Worm (Caenorhabditis elegans): Measurements from ENCODE around the gene C06E8.5.
A peak's percentile ranks its signal among the peaks of the same experiment; 100 is the strongest.

Gene C06E8.5

DNA sequence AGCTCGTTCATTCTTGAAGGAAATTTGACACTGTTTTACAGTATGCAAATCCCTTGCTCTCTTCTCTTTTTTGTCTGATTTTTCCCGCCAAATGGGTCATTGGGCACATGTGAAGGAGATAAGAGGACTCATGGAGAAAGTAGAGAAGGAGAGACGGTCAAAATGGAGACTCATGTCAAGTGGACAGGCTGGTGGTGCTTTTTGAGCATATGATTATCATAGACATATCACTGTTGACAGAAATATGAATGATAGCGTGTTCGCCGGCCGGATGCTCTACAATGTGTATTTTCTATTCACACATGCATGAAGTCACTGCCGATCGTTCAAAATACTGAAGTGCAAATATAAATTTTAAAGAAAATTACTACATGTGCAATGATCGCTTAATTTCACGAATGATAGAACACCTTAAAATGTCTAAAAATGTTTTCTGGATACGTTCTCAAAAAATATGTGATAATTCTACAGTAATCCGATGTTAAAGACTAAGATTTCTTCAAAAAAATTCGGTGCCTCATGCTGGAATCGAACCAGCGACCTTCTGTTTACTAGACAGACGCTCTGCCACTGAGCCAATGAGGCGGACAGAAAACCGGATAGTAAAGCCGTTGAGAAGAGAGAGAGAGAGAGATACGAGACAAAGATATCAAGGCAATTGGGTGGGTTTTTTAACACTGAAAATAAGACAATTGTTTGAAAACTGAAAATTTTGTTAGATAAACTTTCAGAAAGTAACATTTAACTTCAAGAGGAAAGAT, 25.0 kb upstream of the C06E8.5 start (continued):
- TF ChIP-seq efl-1 (optimal IDR thresholded peaks at IDR 0.05) (peak; percentile 31 to 53), efl-1 (GFP tag; optimal IDR thresholded peaks at IDR 0.05 in 1 of 2) (peak; percentile 8 to 90), nhr-11 (tag; optimal IDR thresholded peaks at IDR 0.05) (no peak), xbp-1 (tag; optimal IDR thresholded peaks at IDR 0.05) (peak; percentile 16), nhr-77 (tag; optimal IDR thresholded peaks at IDR 0.05) (no peak), mef-2 (tag; optimal IDR thresholded peaks at IDR 0.05) (no peak), tlp-1 (tag; optimal IDR thresholded peaks at IDR 0.05) (no peak), nhr-12 (tag; optimal IDR thresholded peaks at IDR 0.05) (no peak), ama-1 (optimal IDR thresholded peaks at IDR 0.05) (no peak), pax-3 (tag; optimal IDR thresholded peaks at IDR 0.05) (peak; percentile 15), C16A3.4 (tag; optimal IDR thresholded peaks at IDR 0.05) (peak; percentile 45), blmp-1 (tag; optimal IDR thresholded peaks at IDR 0.05) (no peak), nhr-90 (tag; optimal IDR thresholded peaks at IDR 0.05; ENCODE audit: poor library complexity) (peak; percentile 31), sptf-1 (tag; optimal IDR thresholded peaks at IDR 0.05) (no peak), efl-3 (GFP tag; optimal IDR thresholded peaks at IDR 0.05) (no peak), nhr-84 (tag; optimal IDR thresholded peaks at IDR 0.05) (no peak), fkh-8 (tag; optimal IDR thresholded peaks at IDR 0.05) (peak; percentile 51), dsc-1 (tag; optimal IDR thresholded peaks at IDR 0.05) (peak; percentile 66), isw-1 (GFP tag; IDR thresholded peaks at IDR 0.05) (no peak), lin-14 (GFP tag; optimal IDR thresholded peaks at IDR 0.05) (peak; percentile 15), fkh-10 (GFP tag; optimal IDR thresholded peaks at IDR 0.05) (no peak), rnt-1 (tag; optimal IDR thresholded peaks at IDR 0.05) (peak; percentile 49), unc-130 (tag; optimal IDR thresholded peaks at IDR 0.05) (no peak), nhr-20 (tag; optimal IDR thresholded peaks at IDR 0.05) (peak; percentile 33), zip-4 (GFP tag; optimal IDR thresholded peaks at IDR 0.05) (no peak), nhr-237 (tag; optimal IDR thresholded peaks at IDR 0.05) (no peak), mep-1 (tag; optimal IDR thresholded peaks at IDR 0.05) (peak; percentile 41)

DNA sequence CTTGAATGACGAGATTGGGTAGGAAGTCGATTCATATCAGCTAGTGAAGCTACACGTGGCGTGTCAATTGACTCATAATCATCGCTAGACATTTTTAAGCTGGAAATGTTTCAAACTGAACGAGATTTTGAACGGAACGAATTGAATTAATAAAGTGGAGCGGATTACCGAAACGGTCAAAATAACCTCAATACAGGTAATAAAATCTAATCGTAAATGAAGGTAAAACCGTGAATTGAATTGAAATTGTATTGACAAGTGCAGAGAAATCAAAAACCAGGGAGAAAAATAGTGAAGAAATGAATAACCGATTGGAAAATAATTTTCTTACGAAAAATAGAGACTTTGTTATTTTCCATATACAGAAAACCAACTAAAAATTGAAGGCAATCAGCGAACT, 23.9 kb upstream of the C06E8.5 start, which contains the start of gene cyk-1:
TSS of gene cyk-1 (minus strand) at position 101 of the 400 bp plus-strand sequence.
- no peak for TF ChIP-seq ceh-82 (tag; optimal IDR thresholded peaks at IDR 0.05)
- no peak for TF ChIP-seq egl-27 (tag; optimal IDR thresholded peaks at IDR 0.05)
- no peak for TF ChIP-seq lir-3 (tag; optimal IDR thresholded peaks at IDR 0.05; ENCODE audit: poor library complexity)
- no peak for TF ChIP-seq nhr-19 (GFP tag; conservative IDR thresholded peaks at IDR 0.05)
- no peak for TF ChIP-seq sup-37 (GFP tag; optimal IDR thresholded peaks at IDR 0.05)
- TF ChIP-seq lin-39 (tag; optimal IDR thresholded peaks at IDR 0.05) = no peak
- TF ChIP-seq pax-3 (tag; optimal IDR thresholded peaks at IDR 0.05) = no peak
- no peak for TF ChIP-seq nhr-12 (tag; optimal IDR thresholded peaks at IDR 0.05)
- no peak for TF ChIP-seq fos-1 (tag; optimal IDR thresholded peaks at IDR 0.05)
- TF ChIP-seq mdl-1 (tag; optimal IDR thresholded peaks at IDR 0.05) = no peak
- no peak for TF ChIP-seq mep-1 (tag; optimal IDR thresholded peaks at IDR 0.05)
- TF ChIP-seq ama-1 (optimal IDR thresholded peaks at IDR 0.05) = no peak
- no peak for TF ChIP-seq hlh-4 (tag; optimal IDR thresholded peaks at IDR 0.05)
- TF ChIP-seq ceh-8 (GFP tag; optimal IDR thresholded peaks at IDR 0.05) = no peak
- no peak for TF ChIP-seq nhr-47 (tag; optimal IDR thresholded peaks at IDR 0.05)
- no peak for TF ChIP-seq unc-30 (tag; optimal IDR thresholded peaks at IDR 0.05)
- no peak for TF ChIP-seq mef-2 (tag; optimal IDR thresholded peaks at IDR 0.05)
- no peak for TF ChIP-seq unc-98 (GFP tag; IDR thresholded peaks at IDR 0.05)
- TF ChIP-seq sox-4 (tag; optimal IDR thresholded peaks at IDR 0.05) = no peak
